Worm (Caenorhabditis elegans) whole organism, mixed stage, embryonic: Measurements from ENCODE around the gene arx-6.
A peak's percentile ranks its signal among the peaks of the same experiment; 100 is the strongest.

ENCODE experiments used
- M03D4.4 ChIP-seq: sonication (generic microtip); optimal IDR thresholded peaks from 2 replicates; lab custom pipeline; 2017; ENCODE audit warnings: mild to moderate bottlenecking, missing genetic modification characterization, missing compliant biosample characterization
- bed-3 ChIP-seq: fragments of 200-800 bp; sonication (Bioruptor generic); optimal IDR thresholded peaks from 3 replicates; lab custom pipeline; 2018; ENCODE audit warnings: mild to moderate bottlenecking, missing genetic modification characterization, moderate library complexity, missing compliant biosample characterization
- blmp-1 ChIP-seq: fragments of 150-350 bp; optimal IDR thresholded peaks from 2 replicates; lab custom pipeline; 2014; ENCODE audit warnings: missing biosample characterization, missing genetic modification characterization
- ceh-39 ChIP-seq: fragments of 150-350 bp; optimal IDR thresholded peaks from 2 replicates; lab custom pipeline; 2014; ENCODE audit warnings: missing biosample characterization, missing genetic modification characterization
- ceh-43 ChIP-seq: fragments of 200-800 bp; sonication (Bioruptor generic); optimal IDR thresholded peaks from 2 replicates; lab custom pipeline; 2018; ENCODE audit warnings: mild to moderate bottlenecking, missing genetic modification characterization, moderate library complexity, missing compliant biosample characterization
- ces-1 ChIP-seq: fragments of 150-350 bp; optimal IDR thresholded peaks from 2 replicates; lab custom pipeline; 2014; ENCODE audit warnings: missing biosample characterization, missing genetic modification reagents, missing genetic modification characterization
- cnd-1 ChIP-seq: fragments of 200-800 bp; sonication (Bioruptor generic); optimal IDR thresholded peaks from 2 replicates; lab custom pipeline; 2018; ENCODE audit warnings: mild to moderate bottlenecking, missing genetic modification characterization, missing compliant biosample characterization
- drap-1 ChIP-seq: fragments of 200-800 bp; sonication (Bioruptor generic); optimal IDR thresholded peaks from 3 replicates; lab custom pipeline; 2018; ENCODE audit warnings: mild to moderate bottlenecking, missing genetic modification characterization, missing compliant biosample characterization
- elt-1 ChIP-seq: sonication (generic microtip); optimal IDR thresholded peaks from 2 replicates; lab custom pipeline; 2017; ENCODE audit warnings: missing genetic modification characterization, mild to moderate bottlenecking, missing compliant biosample characterization, antibody characterized with exemption, moderate library complexity, borderline replicate concordance; ENCODE audit not compliant: insufficient read depth
- elt-3 ChIP-seq: fragments of 150-350 bp; optimal IDR thresholded peaks from 2 replicates; lab custom pipeline; 2014; ENCODE audit warnings: missing biosample characterization, missing genetic modification characterization
- flh-1 ChIP-seq: fragments of 200-800 bp; sonication (Bioruptor generic); optimal IDR thresholded peaks from 2 replicates; lab custom pipeline; 2018; ENCODE audit warnings: mild to moderate bottlenecking, missing genetic modification characterization, moderate library complexity, missing compliant biosample characterization
- ham-2 ChIP-seq: fragments of 200-800 bp; sonication (Bioruptor generic); optimal IDR thresholded peaks from 2 replicates; lab custom pipeline; 2018; ENCODE audit warnings: mild to moderate bottlenecking, missing genetic modification characterization, missing compliant biosample characterization
- lin-13 ChIP-seq: fragments of 150-350 bp; optimal IDR thresholded peaks from 2 replicates; lab custom pipeline; 2014; ENCODE audit warnings: missing biosample characterization, missing genetic modification characterization
- lin-32 ChIP-seq: fragments of 200-800 bp; sonication (Bioruptor generic); optimal IDR thresholded peaks from 2 replicates; lab custom pipeline; 2018; ENCODE audit warnings: mild to moderate bottlenecking, missing genetic modification characterization, missing compliant biosample characterization
- lsy-2 ChIP-seq: fragments of 150-350 bp; optimal IDR thresholded peaks from 2 replicates; lab custom pipeline; 2014; ENCODE audit warnings: missing biosample characterization, missing genetic modification characterization
- mab-5 ChIP-seq: fragments of 150-350 bp; optimal IDR thresholded peaks from 2 replicates; lab custom pipeline; 2014; ENCODE audit warnings: missing biosample characterization, missing genetic modification characterization
- mep-1 ChIP-seq: fragments of 150-350 bp; optimal IDR thresholded peaks from 2 replicates; lab custom pipeline; 2017; ENCODE audit warnings: missing biosample characterization, missing genetic modification reagents, missing genetic modification characterization, inconsistent platforms
- mls-2 ChIP-seq: sonication (generic microtip); optimal IDR thresholded peaks from 2 replicates; lab custom pipeline; 2016; ENCODE audit warnings: mild to moderate bottlenecking, missing genetic modification characterization, moderate library complexity, missing compliant biosample characterization
- nhr-12 ChIP-seq: fragments of 150-350 bp; optimal IDR thresholded peaks from 2 replicates; lab custom pipeline; 2014; ENCODE audit warnings: missing biosample characterization, missing genetic modification characterization
- nhr-2 ChIP-seq: fragments of 150-350 bp; optimal IDR thresholded peaks from 2 replicates; lab custom pipeline; 2014; ENCODE audit warnings: missing biosample characterization, missing genetic modification characterization
- nhr-237 ChIP-seq: fragments of 150-350 bp; optimal IDR thresholded peaks from 2 replicates; lab custom pipeline; 2014; ENCODE audit warnings: missing biosample characterization, missing genetic modification characterization
- nhr-28 ChIP-seq: fragments of 150-350 bp; optimal IDR thresholded peaks from 2 replicates; lab custom pipeline; 2014; ENCODE audit warnings: missing biosample characterization, missing genetic modification characterization
- pha-4 ChIP-seq: fragments of 150-350 bp; optimal IDR thresholded peaks from 2 replicates; lab custom pipeline; 2018; ENCODE audit warnings: missing biosample characterization, missing genetic modification reagents, missing genetic modification characterization
- sem-2 ChIP-seq: fragments of 200-800 bp; sonication (Bioruptor generic); optimal IDR thresholded peaks from 2 replicates; lab custom pipeline; 2018; ENCODE audit warnings: mild to moderate bottlenecking, missing genetic modification characterization, missing compliant biosample characterization
- snpc-4 ChIP-seq: fragments of 150-350 bp; optimal IDR thresholded peaks from 2 replicates; lab custom pipeline; 2014; ENCODE audit warnings: missing biosample characterization, missing genetic modification characterization
- sptf-1 ChIP-seq: sonication (generic microtip); optimal IDR thresholded peaks from 2 replicates; lab custom pipeline; 2017; ENCODE audit warnings: mild to moderate bottlenecking, missing genetic modification characterization, moderate library complexity, missing compliant biosample characterization
- tbx-8 ChIP-seq: fragments of 200-800 bp; sonication (Bioruptor generic); optimal IDR thresholded peaks from 2 replicates; lab custom pipeline; 2018; ENCODE audit warnings: mild to moderate bottlenecking, missing genetic modification characterization, moderate library complexity, missing compliant biosample characterization
- unc-39 ChIP-seq: fragments of 150-350 bp; optimal IDR thresholded peaks from 2 replicates; lab custom pipeline; 2014; ENCODE audit warnings: missing biosample characterization, missing genetic modification characterization
- unc-62 ChIP-seq: fragments of 150-350 bp; optimal IDR thresholded peaks from 2 replicates; lab custom pipeline; 2014; ENCODE audit warnings: missing biosample characterization, missing genetic modification reagents, missing genetic modification characterization
- zip-8 ChIP-seq: fragments of 150-350 bp; optimal IDR thresholded peaks from 2 replicates; lab custom pipeline; 2014; ENCODE audit warnings: missing biosample characterization, missing genetic modification characterization

The arx-6 gene

DNA sequence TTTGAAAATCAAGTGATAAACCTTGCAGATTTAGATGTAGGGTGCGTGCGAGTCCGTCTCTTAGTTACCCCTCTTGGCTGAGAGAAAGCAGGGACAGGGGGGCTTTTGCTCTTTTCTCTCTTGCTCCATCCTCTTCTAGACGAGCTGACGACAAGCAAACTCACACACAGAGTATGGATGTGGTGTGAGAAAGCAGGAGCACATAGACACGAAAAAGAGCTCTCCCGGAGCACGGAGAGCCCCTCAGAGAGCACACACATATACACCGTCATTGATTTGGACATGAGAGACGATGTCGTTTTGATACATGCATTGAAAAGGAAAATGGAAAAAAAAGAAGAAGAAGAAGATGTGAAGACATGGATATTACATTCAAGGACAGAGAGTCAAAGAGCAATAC is 2.8 kb upstream of the arx-6 start:
- TF ChIP-seq pha-4 (no peak), ces-1 (peak; percentile 21)

DNA sequence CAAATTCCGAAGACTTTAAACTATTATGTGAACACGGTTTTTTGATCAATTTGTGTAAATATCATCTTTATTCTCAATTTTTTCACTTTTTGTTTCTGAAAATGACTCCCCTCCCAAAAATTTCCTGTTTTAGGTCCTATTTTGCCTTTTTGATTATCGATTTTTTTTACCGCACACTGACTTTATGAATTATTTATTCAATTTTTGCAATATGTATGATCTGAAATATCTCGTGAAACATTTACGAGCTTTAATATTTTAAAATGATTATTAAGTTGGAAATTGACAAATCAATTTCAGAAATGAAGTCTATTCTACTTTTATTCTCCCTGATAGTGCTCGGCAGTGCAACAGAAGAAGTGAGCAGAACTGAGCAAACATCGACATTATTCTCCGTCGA is 987 bp downstream of the arx-6 start, which contains the start of gene C35D10.1:
Gene C35D10.1 (plus strand): TSS at position 301 of the 400 bp plus-strand sequence.
- TF ChIP-seq lsy-2 (tag; lab: Kevin White, UChicago) = no peak
- no peak for TF ChIP-seq ceh-43
- TF ChIP-seq bed-3 (GFP tag; lab: Kevin White, UChicago) = no peak
- no peak for TF ChIP-seq sem-2 (GFP tag; lab: Kevin White, UChicago)
- no peak for TF ChIP-seq M03D4.4 (tag; lab: Kevin White, UChicago)
- no peak for TF ChIP-seq ham-2 (GFP tag; lab: Kevin White, UChicago)
- TF ChIP-seq unc-62 (GFP tag; lab: Kevin White, UChicago) = no peak
- no peak for TF ChIP-seq tbx-8
- no peak for TF ChIP-seq nhr-2 (tag; lab: Kevin White, UChicago)
- no peak for TF ChIP-seq unc-39 (tag; lab: Kevin White, UChicago)
- TF ChIP-seq lin-32 (GFP tag; lab: Kevin White, UChicago) = no peak
- TF ChIP-seq mls-2 = no peak
- TF ChIP-seq flh-1 = no peak
- no peak for TF ChIP-seq nhr-12 (tag; lab: Kevin White, UChicago)
- TF ChIP-seq drap-1 (GFP tag; lab: Kevin White, UChicago) = no peak
- TF ChIP-seq sptf-1 (tag; lab: Kevin White, UChicago) = no peak

DNA sequence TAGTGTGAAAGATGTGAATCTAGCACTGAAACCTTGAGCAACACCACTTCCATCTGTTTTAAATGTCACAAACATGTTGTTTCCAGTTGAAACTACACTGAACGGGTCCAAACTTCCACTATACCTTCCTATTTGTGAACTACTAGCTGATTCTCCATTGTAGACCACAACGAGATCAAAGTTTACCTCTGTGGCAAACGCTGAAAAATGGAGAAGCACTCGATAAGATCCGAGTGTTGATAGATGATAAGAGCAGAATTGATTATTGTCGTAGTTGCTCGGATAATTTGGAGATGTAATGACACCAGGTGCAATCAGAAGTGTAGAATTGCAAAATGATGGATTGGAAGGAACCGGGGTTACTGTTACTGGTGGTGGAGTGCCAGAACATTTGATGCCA is 3.5 kb downstream of the arx-6 start:
- no peak for TF ChIP-seq nhr-12 (tag; lab: Kevin White, UChicago)
- no peak for TF ChIP-seq blmp-1
- no peak for TF ChIP-seq bed-3 (GFP tag; lab: Kevin White, UChicago)
- TF ChIP-seq flh-1 = no peak
- TF ChIP-seq sem-2 (GFP tag; lab: Kevin White, UChicago) = no peak
- TF ChIP-seq elt-3 (tag; lab: Kevin White, UChicago) = no peak
- TF ChIP-seq nhr-237 = no peak
- no peak for TF ChIP-seq mep-1
- no peak for TF ChIP-seq elt-1
- TF ChIP-seq tbx-8 = no peak
- TF ChIP-seq ceh-39 (tag; lab: Kevin White, UChicago) = no peak
- TF ChIP-seq zip-8 (tag; lab: Kevin White, UChicago) = no peak
- no peak for TF ChIP-seq M03D4.4 (tag; lab: Kevin White, UChicago)
- TF ChIP-seq mls-2 = no peak
- TF ChIP-seq, all 35 proteins: peak for 0

ce11 chrIII:4883429-4883828 is 5.0 kb downstream of the arx-6 start, which contains the start of gene clec-5:
TSS of gene clec-5 (minus strand) at chrIII:4883606.
- TF ChIP-seq zip-8 (tag; lab: Kevin White, UChicago) (no peak), unc-39 (tag; lab: Kevin White, UChicago) (no peak), blmp-1 (no peak), flh-1 (no peak), M03D4.4 (tag; lab: Kevin White, UChicago) (no peak), nhr-28 (tag; lab: Kevin White, UChicago) (no peak), lin-13 (no peak), cnd-1 (tag; lab: Kevin White, UChicago) (no peak), unc-62 (GFP tag; lab: Kevin White, UChicago) (no peak), nhr-2 (tag; lab: Kevin White, UChicago) (no peak), bed-3 (GFP tag; lab: Kevin White, UChicago) (no peak), tbx-8 (no peak), elt-3 (tag; lab: Kevin White, UChicago) (no peak), snpc-4 (tag; lab: Kevin White, UChicago) (no peak), ces-1 (no peak)

DNA sequence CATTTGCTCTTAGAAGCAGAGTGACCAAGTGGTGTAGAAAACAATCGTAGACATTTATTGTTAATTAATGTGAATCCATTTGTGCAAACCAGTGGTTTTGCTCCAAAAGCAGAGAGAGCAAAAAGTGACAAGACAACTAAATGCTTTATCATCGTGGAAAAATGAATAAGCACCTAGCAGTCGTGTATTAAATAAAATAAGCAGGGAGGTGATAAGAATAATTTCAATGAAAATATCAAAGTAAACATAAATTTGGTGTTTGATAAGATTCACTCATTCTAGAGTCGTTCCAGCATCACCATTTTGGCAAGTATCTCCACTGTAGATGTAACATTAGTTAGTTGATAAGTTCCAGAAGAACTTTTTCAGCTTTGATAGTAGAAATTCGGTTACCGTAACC is 8.8 kb downstream of the arx-6 start, which contains the start of gene clec-6:
Gene clec-6 (minus strand): TSS at position 154 of the 400 bp plus-strand sequence.
- TF ChIP-seq ham-2 (GFP tag; lab: Kevin White, UChicago) (no peak), elt-1 (no peak), pha-4 (no peak), drap-1 (GFP tag; lab: Kevin White, UChicago) (no peak), lsy-2 (tag; lab: Kevin White, UChicago) (no peak), blmp-1 (no peak), nhr-28 (tag; lab: Kevin White, UChicago) (no peak), ces-1 (no peak), ceh-39 (tag; lab: Kevin White, UChicago) (no peak), lin-32 (GFP tag; lab: Kevin White, UChicago) (no peak), mls-2 (no peak), unc-39 (tag; lab: Kevin White, UChicago) (no peak), mab-5 (tag; lab: Kevin White, UChicago) (no peak), tbx-8 (no peak)
